Worm (Caenorhabditis elegans): Measurements from ENCODE around the gene ZK622.5.
A peak's percentile ranks its signal among the peaks of the same experiment; 100 is the strongest.

The ZK622.5 gene

ce11 chrII:5323773-5324172, 34.5 kb downstream of the ZK622.5 start:
- TF ChIP-seq lsy-2 (tag; optimal IDR thresholded peaks at IDR 0.05) (no peak), crh-2 (tag; optimal IDR thresholded peaks at IDR 0.05) (peak; percentile 40), fos-1 (tag; optimal IDR thresholded peaks at IDR 0.05) (peak; percentile 98), F13H6.1 (tag; optimal IDR thresholded peaks at IDR 0.05) (peak; percentile 62), ztf-1 (GFP tag; conservative IDR thresholded peaks at IDR 0.05) (no peak), sma-9 (GFP tag; optimal IDR thresholded peaks at IDR 0.05) (peak; percentile 93), sma-9 (tag; optimal IDR thresholded peaks at IDR 0.05) (no peak), gmeb-1 (tag; optimal IDR thresholded peaks at IDR 0.05) (peak; percentile 39), nhr-21 (tag; optimal IDR thresholded peaks at IDR 0.05) (peak; percentile 14), sma-3 (GFP tag; optimal IDR thresholded peaks at IDR 0.05) (peak; percentile 20)

ce11 chrII:5324653-5325052, 35.4 kb downstream of the ZK622.5 start:
- no peak for TF ChIP-seq nhr-129 (tag; optimal IDR thresholded peaks at IDR 0.05)
- TF ChIP-seq nhr-25 (tag; optimal IDR thresholded peaks at IDR 0.05) = peak; percentile 65

- peak; percentile 15 for TF ChIP-seq sma-3 (GFP tag; optimal IDR thresholded peaks at IDR 0.05)
- peak; percentile 30 for TF ChIP-seq ztf-4 (tag; optimal IDR thresholded peaks at IDR 0.05)
- TF ChIP-seq lin-11 (tag; optimal IDR thresholded peaks at IDR 0.05) = peak; percentile 4
- no peak for TF ChIP-seq snpc-4 (tag; optimal IDR thresholded peaks at IDR 0.05)
- TF ChIP-seq crh-2 (tag; optimal IDR thresholded peaks at IDR 0.05) = peak; percentile 93
- no peak for TF ChIP-seq ztf-1 (GFP tag; conservative IDR thresholded peaks at IDR 0.05)
- peak; percentile 52 for TF ChIP-seq nhr-21 (tag; optimal IDR thresholded peaks at IDR 0.05)
- peak; percentile 33 to 76 for TF ChIP-seq lsy-2 (tag; optimal IDR thresholded peaks at IDR 0.05)
- TF ChIP-seq C34F6.9 (tag; optimal IDR thresholded peaks at IDR 0.05) = peak; percentile 90
- no peak for TF ChIP-seq ztf-11 (tag; optimal IDR thresholded peaks at IDR 0.05)
- peak; percentile 85 for TF ChIP-seq sma-9 (GFP tag; optimal IDR thresholded peaks at IDR 0.05)
- peak; percentile 21 for TF ChIP-seq sma-9 (tag; optimal IDR thresholded peaks at IDR 0.05)
- no peak for TF ChIP-seq R02D3.7 (tag; optimal IDR thresholded peaks at IDR 0.05)
- peak; percentile 11 for TF ChIP-seq alr-1 (tag; optimal IDR thresholded peaks at IDR 0.05)
- TF ChIP-seq mdl-1 (tag; optimal IDR thresholded peaks at IDR 0.05) = peak; percentile 21 to 67
- no peak for TF ChIP-seq nhr-12 (tag; optimal IDR thresholded peaks at IDR 0.05)
- TF ChIP-seq skn-1 (tag; optimal IDR thresholded peaks at IDR 0.05) = no peak
- TF ChIP-seq nhr-6 (tag; optimal IDR thresholded peaks at IDR 0.05) = peak; percentile 19
- peak; percentile 24 for TF ChIP-seq sem-4 (tag; optimal IDR thresholded peaks at IDR 0.05)
- peak; percentile 30 for TF ChIP-seq Y55F3AM.14 (GFP tag; optimal IDR thresholded peaks at IDR 0.05)
- TF ChIP-seq dmd-4 (tag; optimal IDR thresholded peaks at IDR 0.05) = no peak
- TF ChIP-seq zag-1 (tag; optimal IDR thresholded peaks at IDR 0.05) = peak; percentile 77
- peak; percentile 81 for TF ChIP-seq unc-55 (GFP tag; optimal IDR thresholded peaks at IDR 0.05)
- TF ChIP-seq fos-1 (tag; optimal IDR thresholded peaks at IDR 0.05) = peak; percentile 68
- TF ChIP-seq egl-27 (tag; optimal IDR thresholded peaks at IDR 0.05) = peak; percentile 78
- peak; percentile 91 for TF ChIP-seq nhr-129 (tag; optimal IDR thresholded peaks at IDR 0.05)
- TF ChIP-seq F13H6.1 (tag; optimal IDR thresholded peaks at IDR 0.05) = peak; percentile 83
- no peak for TF ChIP-seq mbf-1 (tag; optimal IDR thresholded peaks at IDR 0.05)
Observed at ce11 chrII:5326024-5326627, 36.9 kb downstream of the ZK622.5 start.

- TF ChIP-seq sma-9 (GFP tag; optimal IDR thresholded peaks at IDR 0.05) (peak; percentile 17), sma-9 (tag; optimal IDR thresholded peaks at IDR 0.05) (no peak), sem-4 (tag; optimal IDR thresholded peaks at IDR 0.05) (no peak), mab-5 (tag; optimal IDR thresholded peaks at IDR 0.05) (no peak)
Observed at ce11 chrII:5326891-5327290, 37.6 kb downstream of the ZK622.5 start.

ce11 chrII:5328912-5329311, 39.7 kb downstream of the ZK622.5 start:
- TF ChIP-seq nhr-10 (tag; optimal IDR thresholded peaks at IDR 0.05) = no peak
- TF ChIP-seq gmeb-1 (tag; optimal IDR thresholded peaks at IDR 0.05) = no peak
- peak; percentile 3 for TF ChIP-seq sma-9 (GFP tag; optimal IDR thresholded peaks at IDR 0.05)
- no peak for TF ChIP-seq sma-9 (tag; optimal IDR thresholded peaks at IDR 0.05)
- TF ChIP-seq R02D3.7 (tag; optimal IDR thresholded peaks at IDR 0.05) = no peak
- TF ChIP-seq ztf-4 (tag; optimal IDR thresholded peaks at IDR 0.05) = no peak
- no peak for TF ChIP-seq lin-11 (tag; optimal IDR thresholded peaks at IDR 0.05)
- TF ChIP-seq nhr-237 (tag; optimal IDR thresholded peaks at IDR 0.05) = no peak
- no peak for TF ChIP-seq mbf-1 (tag; optimal IDR thresholded peaks at IDR 0.05)
- no peak for TF ChIP-seq nhr-11 (tag; optimal IDR thresholded peaks at IDR 0.05)
- TF ChIP-seq ZK546.5 (tag; optimal IDR thresholded peaks at IDR 0.05) = no peak
- no peak for TF ChIP-seq Y55F3AM.14 (GFP tag; optimal IDR thresholded peaks at IDR 0.05)
- TF ChIP-seq lin-39 (tag; optimal IDR thresholded peaks at IDR 0.05) = no peak
- TF ChIP-seq nhr-21 (tag; optimal IDR thresholded peaks at IDR 0.05) = peak; percentile 28
- peak in 1 of 2 experiments; percentile 2 for TF ChIP-seq lsy-2 (tag; optimal IDR thresholded peaks at IDR 0.05)
- TF ChIP-seq nhr-23 (tag; optimal IDR thresholded peaks at IDR 0.05) = no peak
- TF ChIP-seq elt-1 (tag; optimal IDR thresholded peaks at IDR 0.05) = peak; percentile 25
- TF ChIP-seq mab-5 (tag; optimal IDR thresholded peaks at IDR 0.05) = no peak
- TF ChIP-seq ama-1 (optimal IDR thresholded peaks at IDR 0.05) = no peak
